Worm (Caenorhabditis elegans) whole organism, midembryonic: Measurements from ENCODE around the gene F53A3.1.

Source experiments
- T22C8.4 ChIP-seq: fragments of 200-800 bp; sonication (Bioruptor generic); IDR thresholded peaks from 2 replicates; pipeline ENCODE4 v1.3.6; 2022; ENCODE audit warnings: missing genetic modification characterization, missing compliant biosample characterization
- flt-1 ChIP-seq: fragments of 200-800 bp; sonication (Bioruptor generic); IDR thresholded peaks from 2 replicates; pipeline ENCODE4 v1.3.6; 2022; ENCODE audit warnings: missing genetic modification characterization, missing compliant biosample characterization
- tab-1 ChIP-seq: fragments of 200-800 bp; sonication (Bioruptor generic); IDR thresholded peaks from 2 replicates; pipeline ENCODE4 v1.3.6; 2022; ENCODE audit warnings: missing genetic modification characterization, missing compliant biosample characterization
- ztf-23 ChIP-seq: fragments of 200-800 bp; sonication (Bioruptor generic); IDR thresholded peaks from 2 replicates; pipeline ENCODE4 v1.3.6; 2022; ENCODE audit warnings: missing genetic modification reagents, missing genetic modification characterization, missing compliant biosample characterization

DNA sequence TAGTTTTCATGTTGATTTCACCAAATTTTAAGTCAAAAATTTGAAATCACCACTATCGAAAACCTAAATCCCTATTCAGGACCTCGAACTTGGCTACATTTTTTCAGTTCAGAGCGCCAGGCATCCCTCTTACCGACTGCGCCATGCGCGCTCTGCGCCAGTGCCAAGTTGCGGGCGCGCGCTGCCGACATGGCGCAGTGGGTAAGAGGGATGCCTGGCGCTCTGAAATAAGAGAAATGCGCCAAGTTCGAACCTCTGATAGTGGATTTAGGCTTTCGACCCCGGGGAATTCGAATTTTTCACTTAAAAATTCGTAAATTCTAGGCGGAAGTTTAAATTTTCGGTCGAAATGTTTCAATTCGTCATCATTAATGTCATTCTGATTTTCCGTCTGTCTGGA, 46.5 kb upstream of the F53A3.1 start:
- no peak for TF ChIP-seq tab-1
- no peak for TF ChIP-seq flt-1 (GFP tag; lab: Robert Waterston, UW)
- no peak for TF ChIP-seq T22C8.4 (GFP tag; lab: Robert Waterston, UW)
- TF ChIP-seq ztf-23 (GFP tag; lab: Robert Waterston, UW) = no peak
